Fruit fly (Drosophila melanogaster) whole organism, pupa: Measurements from ENCODE around the gene CG2964.

Experiments
- CG10348 ChIP-seq: fragments of 200-800 bp; sonication (Bioruptor generic); IDR thresholded peaks from 2 replicates; pipeline ENCODE4 v1.3.6; 2022; ENCODE audit warnings: missing biosample characterization, missing genetic modification characterization
- CG12605 ChIP-seq: fragments of 200-800 bp; sonication (Bioruptor generic); IDR thresholded peaks from 2 replicates; pipeline ENCODE4 v1.3.6; 2022; ENCODE audit warnings: missing biosample characterization, missing genetic modification characterization
- CG13204 ChIP-seq: fragments of 200-800 bp; sonication (Bioruptor generic); optimal IDR thresholded peaks from 2 replicates; lab custom pipeline; 2018; ENCODE audit warnings: missing biosample characterization, mild to moderate bottlenecking, missing genetic modification characterization, moderate library complexity
- CG14655 ChIP-seq: fragments of 200-800 bp; sonication (Bioruptor generic); optimal IDR thresholded peaks from 3 replicates; lab custom pipeline; 2017; ENCODE audit warnings: mild to moderate bottlenecking, missing biosample characterization, missing genetic modification reagents, missing genetic modification characterization
- CG15710 ChIP-seq: fragments of 200-800 bp; sonication (Bioruptor generic); optimal IDR thresholded peaks from 2 replicates; lab custom pipeline; 2018; ENCODE audit warnings: missing biosample characterization, mild to moderate bottlenecking, missing genetic modification characterization, moderate library complexity
- CG17806 ChIP-seq: fragments of 200-800 bp; sonication (Bioruptor generic); optimal IDR thresholded peaks from 2 replicates; lab custom pipeline; 2018; ENCODE audit warnings: missing biosample characterization, mild to moderate bottlenecking, missing genetic modification characterization, moderate library complexity
- CG32121 ChIP-seq: fragments of 200-800 bp; sonication (Bioruptor generic); IDR thresholded peaks from 2 replicates; pipeline ENCODE4 v1.3.6; 2022; ENCODE audit warnings: missing biosample characterization, missing genetic modification characterization
- CG34367 ChIP-seq: fragments of 200-800 bp; sonication (Bioruptor generic); optimal IDR thresholded peaks from 2 replicates; lab custom pipeline; 2018; ENCODE audit warnings: missing biosample characterization, mild to moderate bottlenecking, missing genetic modification characterization
- CG4496 ChIP-seq: fragments of 200-800 bp; sonication (Bioruptor generic); IDR thresholded peaks from 3 replicates; pipeline ENCODE4 v1.3.6; 2022; ENCODE audit warnings: missing biosample characterization, missing genetic modification characterization
- CG8159 ChIP-seq: fragments of 200-800 bp; sonication (Bioruptor generic); optimal IDR thresholded peaks from 3 replicates; lab custom pipeline; 2018; ENCODE audit warnings: missing biosample characterization, mild to moderate bottlenecking, missing genetic modification characterization, moderate library complexity
- CG8301 ChIP-seq: fragments of 200-800 bp; sonication (Bioruptor generic); optimal IDR thresholded peaks from 2 replicates; lab custom pipeline; 2018; ENCODE audit warnings: missing biosample characterization, mild to moderate bottlenecking, missing genetic modification characterization
- CG9948 ChIP-seq: fragments of 200-800 bp; sonication (Bioruptor generic); optimal IDR thresholded peaks from 2 replicates; lab custom pipeline; 2018; ENCODE audit warnings: missing biosample characterization, mild to moderate bottlenecking, missing genetic modification characterization, moderate library complexity
- D1 ChIP-seq: fragments of 200-800 bp; sonication (Bioruptor generic); optimal IDR thresholded peaks from 2 replicates; lab custom pipeline; 2018; ENCODE audit warnings: missing biosample characterization, mild to moderate bottlenecking, missing genetic modification characterization, moderate library complexity
- EcR ChIP-seq: fragments of 200-800 bp; sonication (Bioruptor generic); optimal IDR thresholded peaks from 3 replicates; lab custom pipeline; 2019; ENCODE audit warnings: missing biosample characterization, missing genetic modification characterization, mild to moderate bottlenecking, moderate library complexity, missing genetic modification reagents
- Ets98B ChIP-seq: fragments of 200-800 bp; sonication (Bioruptor generic); IDR thresholded peaks from 2 replicates; pipeline ENCODE4 v1.3.6; 2022; ENCODE audit warnings: missing biosample characterization, missing genetic modification characterization
- Pif1A ChIP-seq: fragments of 200-800 bp; sonication (Bioruptor generic); optimal IDR thresholded peaks from 3 replicates; lab custom pipeline; 2016; ENCODE audit warnings: missing biosample characterization, missing genetic modification characterization
- Pif1B ChIP-seq: fragments of 200-800 bp; sonication (Bioruptor generic); optimal IDR thresholded peaks from 3 replicates; lab custom pipeline; 2016; ENCODE audit warnings: missing biosample characterization, missing genetic modification characterization
- Snoo ChIP-seq: fragments of 200-800 bp; sonication (Bioruptor generic); optimal IDR thresholded peaks from 3 replicates; lab custom pipeline; 2017; ENCODE audit warnings: missing biosample characterization, mild to moderate bottlenecking, missing genetic modification characterization, inconsistent platforms
- fd96Ca ChIP-seq: fragments of 200-800 bp; sonication (Bioruptor generic); IDR thresholded peaks from 3 replicates; pipeline ENCODE4 v1.3.6; 2022; ENCODE audit warnings: missing biosample characterization, missing genetic modification characterization
- gl ChIP-seq: fragments of 200-800 bp; sonication (Bioruptor generic); optimal IDR thresholded peaks from 2 replicates; lab custom pipeline; 2018; ENCODE audit warnings: missing biosample characterization, mild to moderate bottlenecking, missing genetic modification characterization
- rn ChIP-seq: fragments of 200-800 bp; sonication (Bioruptor generic); IDR thresholded peaks from 2 replicates; pipeline ENCODE4 v1.3.6; 2022; ENCODE audit warnings: missing biosample characterization, missing genetic modification characterization

Gene CG2964

DNA sequence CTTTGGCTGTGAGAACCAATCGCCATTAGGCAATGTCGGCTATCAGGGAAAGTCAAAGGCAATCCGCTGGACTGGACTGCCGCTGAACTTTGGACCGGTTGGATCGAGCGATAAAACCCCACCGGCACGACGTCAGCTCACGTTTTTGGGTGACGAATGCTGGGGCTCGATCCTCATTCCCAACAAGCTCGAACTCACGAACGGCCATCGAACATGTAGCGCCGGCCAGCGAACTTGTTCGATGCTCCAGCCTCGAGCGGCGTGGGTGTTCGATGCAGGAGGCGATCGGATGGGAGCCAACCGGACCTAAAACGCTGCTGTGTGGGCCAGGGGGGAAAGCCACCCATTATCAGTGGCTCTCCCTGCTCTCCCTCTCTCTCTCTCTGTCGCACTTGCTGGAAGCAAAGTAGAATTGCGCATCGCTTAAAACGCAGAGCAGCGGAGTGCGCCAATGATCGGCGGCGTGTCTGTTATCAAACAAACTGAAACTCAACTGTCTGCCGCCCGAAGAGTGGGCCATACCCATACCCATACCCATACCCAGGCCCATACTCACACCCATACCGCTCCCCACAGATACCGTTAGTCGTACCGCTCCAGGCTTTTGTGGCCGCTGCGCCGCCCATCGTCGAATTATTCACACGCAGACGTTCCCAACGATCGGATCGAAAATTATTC lies 7.5 kb upstream of the CG2964 start, which contains the start of gene daw:
Gene daw, plus strand, starts transcription at position 628 of the 678 bp plus-strand sequence.
- TF ChIP-seq CG4496 (peak; percentile 85), CG12605 (peak; percentile 61), Snoo (tag; lab: Kevin White, UChicago) (peak; percentile 49), Pif1B (GFP tag; lab: Kevin White, UChicago) (peak; percentile 79), CG13204 (GFP tag; lab: Kevin White, UChicago) (peak; percentile 99), Pif1A (GFP tag; lab: Kevin White, UChicago) (peak; percentile 77), CG10348 (GFP tag; lab: Robert Waterston, UW) (no peak), CG34367 (peak; percentile 41), fd96Ca (GFP tag; lab: Robert Waterston, UW) (no peak), EcR (peak; percentile 27), CG15710 (tag; lab: Kevin White, UChicago) (no peak), Ets98B (GFP tag; lab: Robert Waterston, UW) (peak; percentile 72), CG32121 (0 out of 2 replicates have a peak, but pooled peaks have one; percentile 26), CG8301 (tag; lab: Kevin White, UChicago) (peak; percentile 42), CG17806 (peak; percentile 10), D1 (tag; lab: Kevin White, UChicago) (no peak), CG8159 (tag; lab: Kevin White, UChicago) (peak; percentile 27), CG14655 (GFP tag; lab: Kevin White, UChicago) (peak; percentile 55), gl (tag; lab: Kevin White, UChicago) (peak; percentile 88), CG9948 (tag; lab: Kevin White, UChicago) (no peak), rn (GFP tag; lab: Robert Waterston, UW) (no peak)
- TF ChIP-seq, all 21 proteins: peak for 15

dm6 chr2L:2806190-2806763 lies 6.0 kb upstream of the CG2964 start:
- no peak for TF ChIP-seq rn (GFP tag; lab: Robert Waterston, UW)
- TF ChIP-seq CG9948 (tag; lab: Kevin White, UChicago), result no peak
- no peak for TF ChIP-seq D1 (tag; lab: Kevin White, UChicago)
- no peak for TF ChIP-seq CG12605
- TF ChIP-seq CG17806, result no peak
- TF ChIP-seq Pif1B (GFP tag; lab: Kevin White, UChicago), result peak; percentile 20
- peak; percentile 29 for TF ChIP-seq Snoo (tag; lab: Kevin White, UChicago)
- TF ChIP-seq CG8159 (tag; lab: Kevin White, UChicago), result peak; percentile 30
- TF ChIP-seq CG13204 (GFP tag; lab: Kevin White, UChicago), result peak; percentile 91
- TF ChIP-seq CG15710 (tag; lab: Kevin White, UChicago), result peak; percentile 1
- peak; percentile 95 for TF ChIP-seq EcR
- peak; percentile 45 for TF ChIP-seq CG14655 (GFP tag; lab: Kevin White, UChicago)
- 0 out of 3 replicates have a peak, but pooled peaks have one; percentile 38 for TF ChIP-seq CG4496
- TF ChIP-seq Pif1A (GFP tag; lab: Kevin White, UChicago), result peak; percentile 21
- TF ChIP-seq gl (tag; lab: Kevin White, UChicago), result peak; percentile 88
- no peak for TF ChIP-seq fd96Ca (GFP tag; lab: Robert Waterston, UW)
- no peak for TF ChIP-seq CG10348 (GFP tag; lab: Robert Waterston, UW)
- no peak for TF ChIP-seq CG32121
- TF ChIP-seq CG8301 (tag; lab: Kevin White, UChicago), result peak; percentile 17
- TF ChIP-seq Ets98B (GFP tag; lab: Robert Waterston, UW), result peak; percentile 44; the same call in 1 of the 2 replicates
- TF ChIP-seq CG34367, result peak; percentile 34

DNA sequence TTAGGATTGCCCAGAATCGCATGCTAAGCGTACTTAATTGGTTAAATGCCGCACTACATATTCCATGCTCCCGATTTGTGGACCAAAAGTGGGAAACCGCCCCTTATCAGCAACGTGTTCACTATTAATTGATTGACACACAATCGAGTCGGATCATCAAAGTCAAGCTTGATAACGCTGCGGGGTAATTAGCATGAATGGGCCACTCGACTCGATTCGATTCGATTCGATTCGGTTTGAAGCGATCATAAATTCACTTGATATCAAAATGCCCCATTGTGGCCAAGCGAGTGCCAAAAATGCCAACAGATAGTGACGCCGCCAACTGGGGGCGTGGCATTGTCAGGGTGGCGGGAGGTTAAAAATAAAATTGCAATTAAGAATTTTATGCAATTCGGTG lies 4.6 kb upstream of the CG2964 start:
- no peak for TF ChIP-seq CG15710 (tag; lab: Kevin White, UChicago)

DNA sequence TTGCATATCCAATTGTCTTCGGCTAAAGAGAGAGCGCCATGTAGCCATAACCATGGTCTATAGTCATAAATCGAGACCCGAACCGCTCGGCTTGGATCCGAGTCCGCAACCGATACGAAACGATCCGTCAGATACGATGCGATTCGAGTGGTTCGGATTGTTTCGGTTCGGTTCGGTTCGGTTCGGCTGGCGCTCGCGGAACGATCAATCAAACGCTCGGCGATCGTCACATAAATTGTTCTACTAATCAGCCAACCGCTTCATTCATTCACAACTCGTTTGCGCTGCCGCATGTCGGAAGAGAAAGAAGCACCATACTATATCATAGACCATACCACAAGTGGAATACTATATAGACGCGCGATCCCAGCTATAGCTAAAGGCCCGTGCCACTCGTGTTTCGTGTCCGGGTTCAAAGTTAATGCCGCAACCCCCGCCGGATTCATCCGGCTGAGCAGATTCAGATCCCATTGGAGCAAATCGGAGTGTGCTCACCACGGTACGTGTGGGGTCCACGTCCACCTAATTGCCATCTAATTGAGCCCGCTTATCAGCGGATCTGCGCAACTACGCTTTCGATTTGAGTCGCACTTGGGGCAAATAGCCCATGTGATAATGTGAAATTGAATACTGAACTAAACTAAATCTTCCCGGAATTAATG lies 4.1 kb upstream of the CG2964 start:
- no peak for TF ChIP-seq CG8159 (tag; lab: Kevin White, UChicago)
- no peak for TF ChIP-seq CG32121
- TF ChIP-seq Ets98B (GFP tag; lab: Robert Waterston, UW), result peak; percentile 37; the same call in 1 of the 2 replicates
- peak; percentile 54 for TF ChIP-seq CG13204 (GFP tag; lab: Kevin White, UChicago)
- TF ChIP-seq gl (tag; lab: Kevin White, UChicago), result no peak
- TF ChIP-seq CG34367, result no peak
- no peak for TF ChIP-seq Snoo (tag; lab: Kevin White, UChicago)
- TF ChIP-seq CG9948 (tag; lab: Kevin White, UChicago), result no peak
- TF ChIP-seq fd96Ca (GFP tag; lab: Robert Waterston, UW), result no peak
- TF ChIP-seq EcR, result no peak
- no peak for TF ChIP-seq CG14655 (GFP tag; lab: Kevin White, UChicago)
- TF ChIP-seq CG17806, result no peak
- TF ChIP-seq D1 (tag; lab: Kevin White, UChicago), result no peak
- no peak for TF ChIP-seq CG15710 (tag; lab: Kevin White, UChicago)
- TF ChIP-seq Pif1A (GFP tag; lab: Kevin White, UChicago), result no peak
- TF ChIP-seq CG8301 (tag; lab: Kevin White, UChicago), result no peak
- TF ChIP-seq Pif1B (GFP tag; lab: Kevin White, UChicago), result no peak
- TF ChIP-seq CG4496, result peak; percentile 67
- no peak for TF ChIP-seq CG10348 (GFP tag; lab: Robert Waterston, UW)
- peak; percentile 44 for TF ChIP-seq CG12605
- no peak for TF ChIP-seq rn (GFP tag; lab: Robert Waterston, UW)

- TF ChIP-seq CG9948 (tag; lab: Kevin White, UChicago), result no peak
- TF ChIP-seq CG10348 (GFP tag; lab: Robert Waterston, UW), result no peak
- TF ChIP-seq fd96Ca (GFP tag; lab: Robert Waterston, UW), result no peak
- no peak for TF ChIP-seq CG8159 (tag; lab: Kevin White, UChicago)
These were observed 1.4 kb upstream of the CG2964 start for dm6 chr2L:2810831-2811230.
